Worm (Caenorhabditis elegans) whole organism, L4 larva: ENCODE measurements around the gene zer-1.

Source experiments
- R02D3.7 ChIP-seq: fragments of 150-350 bp; sonication (generic microtip); optimal IDR thresholded peaks from 3 replicates; lab custom pipeline; 2014; ENCODE audit warnings: missing biosample characterization, missing genetic modification characterization
- T26A8.4 ChIP-seq: fragments of 200-800 bp; sonication (Bioruptor generic); IDR thresholded peaks from 2 replicates; pipeline ENCODE4 v1.3.6; 2022; ENCODE audit warnings: missing genetic modification characterization, missing compliant biosample characterization
- Y48G9A.11 ChIP-seq: fragments of 200-800 bp; sonication (Bioruptor generic); IDR thresholded peaks from 2 replicates; pipeline ENCODE4 v1.3.6; 2022; ENCODE audit warnings: missing genetic modification reagents, missing genetic modification characterization, missing compliant biosample characterization
- ZK546.5 ChIP-seq, 2 experiments: sonication (generic microtip); optimal IDR thresholded peaks; 2 replicates each; lab custom pipeline; 2017; ENCODE audit warnings: missing biosample characterization in 2 of 2, missing genetic modification characterization in 2 of 2
- aly-2 ChIP-seq: sonication (generic microtip); optimal IDR thresholded peaks from 2 replicates; lab custom pipeline; 2018; ENCODE audit warnings: missing biosample characterization, missing genetic modification characterization
- ceh-20 ChIP-seq: fragments of 200-800 bp; sonication (Bioruptor generic); IDR thresholded peaks from 2 replicates; pipeline ENCODE4 v1.3.6; 2022; ENCODE audit warnings: missing genetic modification reagents, missing genetic modification characterization, missing compliant biosample characterization
- ctbp-1 ChIP-seq: fragments of 200-800 bp; sonication (Bioruptor generic); IDR thresholded peaks from 2 replicates; pipeline ENCODE4 v1.3.6; 2022; ENCODE audit warnings: missing genetic modification reagents, missing genetic modification characterization, missing compliant biosample characterization
- daf-19 ChIP-seq: fragments of 200-800 bp; sonication (Bioruptor generic); conservative IDR thresholded peaks from 2 replicates; pipeline ENCODE4 v1.3.6; 2022; ENCODE audit warnings: missing genetic modification characterization, missing compliant biosample characterization
- daf-8 ChIP-seq: fragments of 200-800 bp; sonication (Bioruptor generic); IDR thresholded peaks from 2 replicates; pipeline ENCODE4 v1.3.6; 2022; ENCODE audit warnings: missing genetic modification characterization, missing compliant biosample characterization
- dmd-6 ChIP-seq: fragments of 200-800 bp; sonication (Bioruptor generic); IDR thresholded peaks from 2 replicates; pipeline ENCODE4 v1.3.6; 2022; ENCODE audit warnings: missing genetic modification reagents, missing genetic modification characterization, missing compliant biosample characterization
- dmd-8 ChIP-seq: fragments of 200-800 bp; sonication (Bioruptor generic); IDR thresholded peaks from 2 replicates; pipeline ENCODE4 v1.3.6; 2022; ENCODE audit warnings: missing genetic modification characterization, missing compliant biosample characterization
- dmd-9 ChIP-seq: fragments of 200-800 bp; sonication (Bioruptor generic); IDR thresholded peaks from 2 replicates; pipeline ENCODE4 v1.3.6; 2022; ENCODE audit warnings: missing genetic modification reagents, missing genetic modification characterization, missing compliant biosample characterization
- dpl-1 ChIP-seq: fragments of 150-350 bp; optimal IDR thresholded peaks from 2 replicates; lab custom pipeline; 2014; ENCODE audit warnings: missing biosample characterization, missing genetic modification reagents, missing genetic modification characterization
- gei-8 ChIP-seq: fragments of 200-800 bp; sonication (Bioruptor generic); optimal IDR thresholded peaks from 2 replicates; lab custom pipeline; 2018; ENCODE audit warnings: mild to moderate bottlenecking, missing genetic modification characterization, missing compliant biosample characterization
- hif-1 ChIP-seq, 2 experiments: sonication (generic microtip); optimal IDR thresholded peaks; 2 replicates each; lab custom pipeline; 2016 to 2017; ENCODE audit warnings: missing compliant biosample characterization in 2 of 2, missing genetic modification characterization in 2 of 2, missing genetic modification reagents in 2 of 2, missing genotype in 2 of 2, mild to moderate bottlenecking in 1 of 2
- lin-15B ChIP-seq: fragments of 150-350 bp; sonication (generic microtip); optimal IDR thresholded peaks from 3 replicates; lab custom pipeline; 2014; ENCODE audit warnings: missing biosample characterization, missing genetic modification characterization
- lin-29 ChIP-seq: fragments of 200-800 bp; sonication (Bioruptor generic); IDR thresholded peaks from 2 replicates; pipeline ENCODE4 v1.3.6; 2022; ENCODE audit warnings: missing genetic modification reagents, missing genetic modification characterization, missing compliant biosample characterization
- lsy-2 ChIP-seq, 2 experiments: fragments of 150-350 bp in 1 of 2; sonication (generic microtip) in 1 of 2; optimal IDR thresholded peaks; 2 replicates each; lab custom pipeline; 2014 to 2017; ENCODE audit warnings: missing biosample characterization in 2 of 2, missing genetic modification characterization in 2 of 2
- madf-5 ChIP-seq, 2 experiments: fragments of 200-800 bp; sonication (Bioruptor generic); IDR thresholded peaks; 2 replicates each; pipeline ENCODE4 v1.3.6; 2022; ENCODE audit warnings: missing compliant biosample characterization in 2 of 2, missing genetic modification characterization in 2 of 2
- madf-9 ChIP-seq: fragments of 200-800 bp; sonication (Bioruptor generic); conservative IDR thresholded peaks from 2 replicates; pipeline ENCODE4 v1.3.6; 2022; ENCODE audit warnings: missing genetic modification reagents, missing genetic modification characterization, missing compliant biosample characterization
- mep-1 ChIP-seq: fragments of 150-350 bp; sonication (generic microtip); optimal IDR thresholded peaks from 3 replicates; lab custom pipeline; 2014; ENCODE audit warnings: missing biosample characterization, missing genetic modification characterization
- mes-2 ChIP-seq: sonication (generic microtip); optimal IDR thresholded peaks from 2 replicates; lab custom pipeline; 2016; ENCODE audit warnings: missing genotype, mild to moderate bottlenecking, missing genetic modification characterization, missing compliant biosample characterization; ENCODE audit not compliant: poor library complexity, severe bottlenecking
- mxl-2 ChIP-seq: fragments of 200-800 bp; sonication (Bioruptor generic); conservative IDR thresholded peaks from 2 replicates; pipeline ENCODE4 v1.3.6; 2022; ENCODE audit warnings: missing genetic modification reagents, missing genetic modification characterization, missing compliant biosample characterization
- mxl-3 ChIP-seq: fragments of 200-800 bp; sonication (Bioruptor generic); optimal IDR thresholded peaks from 2 replicates; lab custom pipeline; 2018; ENCODE audit warnings: mild to moderate bottlenecking, missing genetic modification characterization, missing compliant biosample characterization
- nhr-11 ChIP-seq: fragments of 150-350 bp; optimal IDR thresholded peaks from 2 replicates; lab custom pipeline; 2014; ENCODE audit warnings: missing biosample characterization, missing genetic modification characterization
- nhr-111 ChIP-seq: fragments of 200-800 bp; sonication (Bioruptor generic); optimal IDR thresholded peaks from 2 replicates; lab custom pipeline; 2018; ENCODE audit warnings: mild to moderate bottlenecking, missing genetic modification characterization, missing compliant biosample characterization
- nhr-237 ChIP-seq: sonication (generic microtip); optimal IDR thresholded peaks from 2 replicates; lab custom pipeline; 2017; ENCODE audit warnings: missing biosample characterization, missing genetic modification characterization
- nhr-28 ChIP-seq: fragments of 150-350 bp; optimal IDR thresholded peaks from 2 replicates; lab custom pipeline; 2014; ENCODE audit warnings: missing biosample characterization, missing genetic modification characterization
- pqm-1 ChIP-seq: sonication (generic microtip); optimal IDR thresholded peaks from 2 replicates; lab custom pipeline; 2017; ENCODE audit warnings: missing biosample characterization, missing genetic modification characterization
- rbr-2 ChIP-seq: sonication (generic microtip); optimal IDR thresholded peaks from 2 replicates; lab custom pipeline; 2016; ENCODE audit warnings: missing genotype, missing genetic modification characterization, missing compliant biosample characterization
- saeg-2 ChIP-seq: fragments of 200-800 bp; sonication (Bioruptor generic); IDR thresholded peaks from 2 replicates; pipeline ENCODE4 v1.3.6; 2022; ENCODE audit warnings: missing genetic modification reagents, missing genetic modification characterization, missing compliant biosample characterization
- set-16 ChIP-seq: fragments of 200-800 bp; sonication (Bioruptor generic); IDR thresholded peaks from 2 replicates; pipeline ENCODE4 v1.3.6; 2022; ENCODE audit warnings: missing genetic modification reagents, missing genetic modification characterization, missing compliant biosample characterization
- snpc-4 ChIP-seq: fragments of 150-350 bp; optimal IDR thresholded peaks from 2 replicates; lab custom pipeline; 2014; ENCODE audit warnings: missing biosample characterization, missing genetic modification characterization
- tag-97 ChIP-seq: fragments of 200-800 bp; sonication (Bioruptor generic); IDR thresholded peaks from 2 replicates; pipeline ENCODE4 v1.3.6; 2022; ENCODE audit warnings: missing genetic modification characterization, missing compliant biosample characterization
- unc-130 ChIP-seq: sonication (generic microtip); optimal IDR thresholded peaks from 2 replicates; lab custom pipeline; 2016; ENCODE audit warnings: missing genetic modification reagents, missing genetic modification characterization, missing compliant biosample characterization
- unc-62 ChIP-seq, 3 experiments: fragments of 150-350 bp in 1 of 3; sonication (generic microtip); optimal IDR thresholded peaks in 2 of 3; peaks in 1 of 3; 1 replicate in 1 of 3; 2 replicates in 2 of 3; lab custom pipeline; 2014 to 2017; ENCODE audit warnings: missing biosample characterization in 3 of 3, missing genetic modification characterization in 3 of 3, missing genetic modification reagents in 3 of 3, missing genotype in 1 of 3
- zfp-2 ChIP-seq: sonication (generic microtip); optimal IDR thresholded peaks from 2 replicates; lab custom pipeline; 2016; ENCODE audit warnings: mild to moderate bottlenecking, missing genetic modification characterization, missing compliant biosample characterization
- ztf-7 ChIP-seq: fragments of 150-350 bp; optimal IDR thresholded peaks from 2 replicates; lab custom pipeline; 2014; ENCODE audit warnings: missing biosample characterization, missing genetic modification characterization

Gene zer-1

DNA sequence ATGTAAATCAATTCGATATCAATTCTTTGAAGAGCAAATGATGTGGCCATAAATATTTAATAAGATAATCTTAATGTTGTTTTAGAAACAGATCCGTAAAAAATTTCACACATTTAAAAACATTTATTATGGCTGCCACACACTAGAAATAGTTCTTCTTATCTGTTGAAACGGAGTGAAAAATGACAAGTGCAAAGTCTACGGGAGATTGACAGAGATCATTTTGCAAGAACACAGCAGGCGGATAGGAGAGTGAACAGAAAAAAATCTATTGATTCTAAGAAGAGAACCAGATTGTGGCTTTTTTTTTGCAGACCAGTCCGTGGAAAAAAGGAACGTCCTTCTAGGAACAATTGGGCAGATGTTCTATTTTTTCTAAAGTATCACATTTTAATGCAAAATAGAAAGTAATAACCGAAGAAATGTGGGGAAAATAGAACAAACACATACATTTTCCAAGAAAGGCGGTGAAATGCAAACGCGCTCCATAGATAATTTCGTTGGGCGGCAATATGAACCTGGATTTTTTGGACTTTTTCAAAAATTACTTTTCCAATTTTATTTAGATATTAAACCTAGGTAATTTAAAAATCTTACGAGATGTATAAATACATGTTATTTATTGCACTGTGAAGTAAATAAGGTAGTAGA lies 15.1 kb upstream of the zer-1 start (continued):
- TF ChIP-seq nhr-11 (no peak), lin-29 (GFP tag; lab: Robert Waterston, UW) (no peak), T26A8.4 (GFP tag; lab: Robert Waterston, UW) (no peak), dpl-1 (GFP tag; lab: Kevin White, UChicago) (peak; percentile 70), rbr-2 (tag; lab: Kevin White, UChicago) (no peak), mxl-2 (GFP tag; lab: Robert Waterston, UW) (no peak), ceh-20 (GFP tag; lab: Robert Waterston, UW) (no peak), tag-97 (GFP tag; lab: Robert Waterston, UW) (no peak), ztf-7 (tag; lab: Kevin White, UChicago) (no peak), aly-2 (tag; lab: Kevin White, UChicago) (no peak), madf-5 (GFP tag; IDR thresholded peaks at IDR 0.05; lab: Robert Waterston, UW) (no peak), snpc-4 (no peak), madf-9 (GFP tag; lab: Robert Waterston, UW) (no peak), pqm-1 (peak; percentile 19), zfp-2 (no peak), daf-19 (0 out of 2 replicates have a peak, but pooled peaks have one; percentile 34), saeg-2 (no peak), mes-2 (peak; percentile 26), dmd-8 (GFP tag; lab: Robert Waterston, UW) (no peak), nhr-111 (GFP tag; lab: Kevin White, UChicago) (no peak), gei-8 (GFP tag; lab: Kevin White, UChicago) (no peak), ctbp-1 (no peak), mxl-3 (GFP tag; lab: Kevin White, UChicago) (no peak), hif-1 (tag; optimal IDR thresholded peaks at IDR 0.05; lab: Kevin White, UChicago) (no peak), nhr-237 (tag; lab: Kevin White, UChicago) (no peak), set-16 (GFP tag; lab: Robert Waterston, UW) (no peak), unc-130 (GFP tag; lab: Kevin White, UChicago) (no peak), lsy-2 (tag; optimal IDR thresholded peaks at IDR 0.05; lab: Kevin White, UChicago) (peak in 1 of 2 experiments; percentile 33), ZK546.5 (tag; optimal IDR thresholded peaks at IDR 0.05; lab: Kevin White, UChicago) (no peak), Y48G9A.11 (peak; percentile 20; the same call in 1 of the 2 replicates), dmd-6 (GFP tag; lab: Robert Waterston, UW) (peak; percentile 54), unc-62 (GFP tag; optimal IDR thresholded peaks at IDR 0.05 in 1 of 2; lab: Kevin White, UChicago) (peak in 1 of 2 experiments; percentile 87), unc-62 (tag; optimal IDR thresholded peaks at IDR 0.05; lab: Kevin White, UChicago) (no peak), R02D3.7 (tag; lab: Kevin White, UChicago) (no peak), mep-1 (tag; lab: Kevin White, UChicago) (peak; percentile 6), nhr-28 (tag; lab: Kevin White, UChicago) (peak; percentile 5), lin-15B (tag; lab: Kevin White, UChicago) (no peak), daf-8 (GFP tag; lab: Robert Waterston, UW) (no peak)

DNA sequence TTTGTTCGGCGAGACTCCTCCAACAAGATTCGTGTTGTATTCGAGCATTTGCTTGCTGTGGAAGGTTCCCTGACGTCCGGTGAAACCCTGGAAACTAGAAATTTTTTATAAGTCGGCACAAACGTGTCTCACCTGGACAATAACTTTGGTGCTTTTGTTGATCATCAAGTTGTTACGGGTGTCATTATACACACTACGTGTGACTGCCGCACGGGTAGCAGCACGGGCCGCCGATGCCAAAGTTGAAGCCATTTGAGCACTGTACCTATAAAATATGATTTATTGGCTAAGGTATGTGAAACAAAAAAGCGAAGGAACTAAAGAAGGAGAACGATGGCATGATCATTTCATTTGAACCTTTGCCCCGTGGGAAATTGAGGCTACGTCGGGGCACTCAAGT lies 14.6 kb upstream of the zer-1 start, which contains the start of gene sucl-2:
sucl-2 (minus strand) TSS at position 265 of the 400 bp plus-strand sequence.
- no peak for TF ChIP-seq nhr-11
- no peak for TF ChIP-seq dmd-9
- TF ChIP-seq dmd-8 (GFP tag; lab: Robert Waterston, UW) = 0 out of 2 replicates have a peak, but pooled peaks have one; percentile 51
- TF ChIP-seq mep-1 (tag; lab: Kevin White, UChicago) = no peak
